Fruit fly (Drosophila melanogaster) S2 (cell line): ENCODE results near the gene Gyc76C.

Experiments used
- CG8478 ChIP-seq: fragments of >200 bp; optimal IDR thresholded peaks from 2 replicates; lab custom pipeline; 2018
- CTCF ChIP-seq, 2 experiments: fragments of >200 bp; optimal IDR thresholded peaks; 2 replicates each; lab custom pipeline; 2018

dm6 chr3L:19790929-19791687, 2.3 kb downstream of the Gyc76C start:
- no peak for TF ChIP-seq CG8478
- TF ChIP-seq CTCF (optimal IDR thresholded peaks at IDR 0.05; lab: Kevin White, UChicago): no peak
